Worm (Caenorhabditis elegans): ENCODE data around the gene ver-1.

The ver-1 gene

ce11 chrIII:173501-173900, 16.9 kb downstream of the ver-1 start, which contains the start of gene F40G9.19:
Gene F40G9.19 (plus strand): TSS chrIII:173801.
- TF ChIP-seq sea-2 (GFP tag; optimal IDR thresholded peaks at IDR 0.05) (no peak), jun-1 (tag; optimal IDR thresholded peaks at IDR 0.05) (no peak), snpc-4 (tag; optimal IDR thresholded peaks at IDR 0.05) (no peak), nhr-76 (tag; optimal IDR thresholded peaks at IDR 0.05) (no peak), unc-39 (tag; optimal IDR thresholded peaks at IDR 0.05) (no peak), daf-12 (tag; optimal IDR thresholded peaks at IDR 0.05) (no peak), lin-39 (tag; optimal IDR thresholded peaks at IDR 0.05) (no peak), nfya-1 (tag; optimal IDR thresholded peaks at IDR 0.05; ENCODE audit: insufficient read depth) (no peak), egl-27 (tag; optimal IDR thresholded peaks at IDR 0.05) (no peak), pqm-1 (tag; optimal IDR thresholded peaks at IDR 0.05) (no peak), fkh-10 (GFP tag; optimal IDR thresholded peaks at IDR 0.05) (no peak), elt-3 (tag; optimal IDR thresholded peaks at IDR 0.05) (no peak), nhr-25 (tag; optimal IDR thresholded peaks at IDR 0.05) (no peak), ztf-4 (tag; optimal IDR thresholded peaks at IDR 0.05) (no peak), egl-5 (tag; optimal IDR thresholded peaks at IDR 0.05) (no peak), nhr-11 (tag; optimal IDR thresholded peaks at IDR 0.05) (no peak)

ce11 chrIII:175733-176132, 19.1 kb downstream of the ver-1 start, which contains the start of gene clec-148:
Gene clec-148 (minus strand): TSS chrIII:175833.
- no peak for TF ChIP-seq ztf-4 (tag; optimal IDR thresholded peaks at IDR 0.05)

ce11 chrIII:177715-178114, 21.1 kb downstream of the ver-1 start, which contains the start of gene F40G9.14:
Gene F40G9.14 (minus strand): TSS chrIII:177815.
- TF ChIP-seq unc-62 (GFP tag; optimal IDR thresholded peaks at IDR 0.05) (no peak), elt-1 (tag; optimal IDR thresholded peaks at IDR 0.05) (no peak), nhr-23 (tag; optimal IDR thresholded peaks at IDR 0.05) (no peak), zag-1 (tag; optimal IDR thresholded peaks at IDR 0.05) (no peak)

- TF ChIP-seq unc-39 (tag; optimal IDR thresholded peaks at IDR 0.05) (no peak), elt-3 (tag; optimal IDR thresholded peaks at IDR 0.05) (no peak), elt-2 (tag; optimal IDR thresholded peaks at IDR 0.05) (no peak), eor-1 (tag; optimal IDR thresholded peaks at IDR 0.05) (no peak), fkh-10 (GFP tag; optimal IDR thresholded peaks at IDR 0.05) (no peak), fos-1 (tag; optimal IDR thresholded peaks at IDR 0.05) (no peak), nhr-43 (tag; optimal IDR thresholded peaks at IDR 0.05; ENCODE audit: poor library complexity, severe bottlenecking) (no peak), tbx-2 (tag; optimal IDR thresholded peaks at IDR 0.05) (no peak), pqm-1 (tag; optimal IDR thresholded peaks at IDR 0.05) (no peak), lin-39 (tag; optimal IDR thresholded peaks at IDR 0.05) (no peak), egl-5 (tag; optimal IDR thresholded peaks at IDR 0.05) (no peak), lin-15B (tag; optimal IDR thresholded peaks at IDR 0.05) (no peak), ceh-9 (tag; optimal IDR thresholded peaks at IDR 0.05) (no peak), ZK546.5 (tag; optimal IDR thresholded peaks at IDR 0.05) (no peak), jun-1 (tag; optimal IDR thresholded peaks at IDR 0.05) (no peak), elt-1 (tag; optimal IDR thresholded peaks at IDR 0.05) (no peak), zag-1 (tag; optimal IDR thresholded peaks at IDR 0.05) (no peak), skn-1 (tag; optimal IDR thresholded peaks at IDR 0.05) (no peak), aly-2 (tag; optimal IDR thresholded peaks at IDR 0.05) (no peak), sea-2 (GFP tag; optimal IDR thresholded peaks at IDR 0.05) (no peak)
Observed at ce11 chrIII:178126-178525, 21.5 kb downstream of the ver-1 start.

ce11 chrIII:179123-179592, 22.5 kb downstream of the ver-1 start, which contains the start of gene F40G9.6:
Gene F40G9.6 (plus strand): TSS chrIII:179542.
- TF ChIP-seq skn-1 (tag; optimal IDR thresholded peaks at IDR 0.05) = no peak
- TF ChIP-seq lin-15B (tag; optimal IDR thresholded peaks at IDR 0.05) = no peak
- TF ChIP-seq fos-1 (tag; optimal IDR thresholded peaks at IDR 0.05) = no peak
- TF ChIP-seq tbx-2 (tag; optimal IDR thresholded peaks at IDR 0.05) = no peak
- TF ChIP-seq nhr-23 (tag; optimal IDR thresholded peaks at IDR 0.05) = no peak
- no peak for TF ChIP-seq nhr-28 (tag; optimal IDR thresholded peaks at IDR 0.05)
- TF ChIP-seq ceh-28 (tag; optimal IDR thresholded peaks at IDR 0.05) = no peak
- no peak for TF ChIP-seq ceh-82 (tag; optimal IDR thresholded peaks at IDR 0.05)
- TF ChIP-seq mml-1 (tag; optimal IDR thresholded peaks at IDR 0.05) = no peak
- no peak for TF ChIP-seq mdl-1 (tag; optimal IDR thresholded peaks at IDR 0.05)
- no peak for TF ChIP-seq elt-2 (tag; optimal IDR thresholded peaks at IDR 0.05)
- no peak for TF ChIP-seq unc-62 (GFP tag; optimal IDR thresholded peaks at IDR 0.05)
